Fruit fly (Drosophila melanogaster) whole organism, embryonic: ENCODE measurements around the gene kat-60L1.
A peak's percentile ranks its signal among the peaks of the same experiment; 100 is the strongest.

Source experiments
- ATbp ChIP-seq: fragments of 200-800 bp; sonication (Bioruptor generic); optimal IDR thresholded peaks from 2 replicates; lab custom pipeline; 2017; ENCODE audit warnings: missing biosample characterization, mild to moderate bottlenecking, missing genetic modification characterization, missing genetic modification reagents
- Bdp1 ChIP-seq: fragments of 200-800 bp; sonication (Bioruptor generic); optimal IDR thresholded peaks from 3 replicates; lab custom pipeline; 2016; ENCODE audit warnings: missing biosample characterization, missing genetic modification characterization
- CG11456 ChIP-seq: fragments of 200-800 bp; sonication (Bioruptor generic); IDR thresholded peaks from 3 replicates; pipeline ENCODE4 v1.3.6; 2022; ENCODE audit warnings: missing biosample characterization, missing genetic modification characterization
- CG12744 ChIP-seq: fragments of 200-800 bp; sonication (Bioruptor generic); optimal IDR thresholded peaks from 2 replicates; lab custom pipeline; 2016; ENCODE audit warnings: missing biosample characterization, missing genetic modification characterization
- CG14014 ChIP-seq: fragments of 200-800 bp; sonication (Bioruptor generic); IDR thresholded peaks from 2 replicates; pipeline ENCODE4 v1.3.6; 2022; ENCODE audit warnings: missing biosample characterization, missing genetic modification characterization
- CG1529 ChIP-seq: fragments of 200-800 bp; sonication (Bioruptor generic); optimal IDR thresholded peaks from 3 replicates; lab custom pipeline; 2018; ENCODE audit warnings: missing biosample characterization, missing genetic modification characterization
- CG1602 ChIP-seq: fragments of 200-800 bp; sonication (Bioruptor generic); optimal IDR thresholded peaks from 3 replicates; lab custom pipeline; 2016; ENCODE audit warnings: missing biosample characterization, missing genetic modification characterization
- CG1603 ChIP-seq: fragments of 200-800 bp; sonication (Bioruptor generic); optimal IDR thresholded peaks from 2 replicates; lab custom pipeline; 2019; ENCODE audit warnings: missing biosample characterization, mild to moderate bottlenecking, missing genetic modification characterization, moderate library complexity
- CG16779 ChIP-seq: fragments of 200-800 bp; sonication (Bioruptor generic); IDR thresholded peaks from 2 replicates; pipeline ENCODE4 v1.3.6; 2022; ENCODE audit warnings: missing biosample characterization, missing genetic modification characterization
- CG16863 ChIP-seq: fragments of 200-800 bp; sonication (Bioruptor generic); optimal IDR thresholded peaks from 3 replicates; lab custom pipeline; 2016; ENCODE audit warnings: missing biosample characterization, missing genetic modification characterization
- CG3163 ChIP-seq: fragments of 200-800 bp; sonication (Bioruptor generic); optimal IDR thresholded peaks from 3 replicates; lab custom pipeline; 2016; ENCODE audit warnings: missing biosample characterization, missing genetic modification characterization
- CG4282 ChIP-seq: fragments of 200-800 bp; sonication (Bioruptor generic); optimal IDR thresholded peaks from 2 replicates; lab custom pipeline; 2016; ENCODE audit warnings: missing biosample characterization, missing genetic modification characterization
- CG4360 ChIP-seq: fragments of 200-800 bp; sonication (Bioruptor generic); IDR thresholded peaks from 2 replicates; pipeline ENCODE4 v1.3.6; 2022; ENCODE audit warnings: missing biosample characterization, missing genetic modification characterization
- CG43689 ChIP-seq: fragments of 200-800 bp; sonication (Bioruptor generic); IDR thresholded peaks from 2 replicates; pipeline ENCODE4 v1.3.6; 2022; ENCODE audit warnings: missing biosample characterization, missing genetic modification characterization
- CG4617 ChIP-seq: fragments of 200-800 bp; sonication (Bioruptor generic); optimal IDR thresholded peaks from 3 replicates; lab custom pipeline; 2016; ENCODE audit warnings: missing biosample characterization, missing genetic modification characterization, borderline replicate concordance
- CG6175 ChIP-seq: fragments of 200-800 bp; sonication (Bioruptor generic); IDR thresholded peaks from 3 replicates; pipeline ENCODE4 v1.3.6; 2022; ENCODE audit warnings: missing biosample characterization, missing genetic modification characterization
- CG6765 ChIP-seq: fragments of 200-800 bp; sonication (Bioruptor generic); optimal IDR thresholded peaks from 3 replicates; lab custom pipeline; 2017; ENCODE audit warnings: missing biosample characterization, mild to moderate bottlenecking, missing genetic modification characterization
- CG8388 ChIP-seq: fragments of 200-800 bp; sonication (Bioruptor generic); optimal IDR thresholded peaks from 2 replicates; lab custom pipeline; 2019; ENCODE audit warnings: missing biosample characterization, mild to moderate bottlenecking, missing genetic modification characterization, moderate library complexity
- CG9437 ChIP-seq: fragments of 200-800 bp; sonication (Bioruptor generic); optimal IDR thresholded peaks from 2 replicates; lab custom pipeline; 2018; ENCODE audit warnings: missing biosample characterization, mild to moderate bottlenecking, missing genetic modification characterization
- Camta ChIP-seq: fragments of 200-800 bp; sonication (Bioruptor generic); optimal IDR thresholded peaks from 2 replicates; lab custom pipeline; 2016; ENCODE audit warnings: missing biosample characterization, missing genetic modification characterization
- E2f1 ChIP-seq: fragments of 200-800 bp; sonication (Bioruptor generic); IDR thresholded peaks from 2 replicates; pipeline ENCODE4 v1.3.6; 2022; ENCODE audit warnings: missing biosample characterization, missing genetic modification characterization
- Hey ChIP-seq: fragments of 200-800 bp; sonication (Bioruptor generic); optimal IDR thresholded peaks from 3 replicates; lab custom pipeline; 2018; ENCODE audit warnings: missing biosample characterization, mild to moderate bottlenecking, missing genetic modification characterization
- Jarid2 ChIP-seq: fragments of 200-800 bp; sonication (Bioruptor generic); optimal IDR thresholded peaks from 3 replicates; lab custom pipeline; 2017; ENCODE audit warnings: mild to moderate bottlenecking, missing biosample characterization, missing genetic modification reagents, missing genetic modification characterization
- Mrtf ChIP-seq: fragments of 200-800 bp; sonication (Bioruptor generic); IDR thresholded peaks from 3 replicates; pipeline ENCODE4 v1.3.6; 2022; ENCODE audit warnings: missing biosample characterization, missing genetic modification characterization
- Nf-YA ChIP-seq: fragments of 200-800 bp; sonication (Bioruptor generic); IDR thresholded peaks from 2 replicates; pipeline ENCODE4 v1.3.6; 2022; ENCODE audit warnings: missing biosample characterization, missing genetic modification characterization
- Pdp1 ChIP-seq, 2 experiments: fragments of 200-800 bp; sonication (Bioruptor generic); optimal IDR thresholded peaks; 3 replicates each; lab custom pipeline; 2016; ENCODE audit warnings: missing biosample characterization in 2 of 2, missing genetic modification characterization in 2 of 2, mild to moderate bottlenecking in 1 of 2, moderate library complexity in 1 of 2
- Ptx1 ChIP-seq: fragments of 200-800 bp; sonication (Bioruptor generic); IDR thresholded peaks from 2 replicates; pipeline ENCODE4 v1.3.6; 2022; ENCODE audit warnings: missing biosample characterization, missing genetic modification characterization
- Rx ChIP-seq: fragments of 200-800 bp; sonication (Bioruptor generic); IDR thresholded peaks from 2 replicates; pipeline ENCODE4 v1.3.6; 2022; ENCODE audit warnings: missing biosample characterization, missing genetic modification characterization
- Ssrp ChIP-seq: fragments of 200-800 bp; sonication (Bioruptor generic); optimal IDR thresholded peaks from 2 replicates; lab custom pipeline; 2018; ENCODE audit warnings: missing biosample characterization, mild to moderate bottlenecking, missing genetic modification characterization, moderate library complexity
- Xrp1 ChIP-seq: fragments of 200-800 bp; sonication (Bioruptor generic); IDR thresholded peaks from 2 replicates; pipeline ENCODE4 v1.3.6; 2022; ENCODE audit warnings: missing biosample characterization, missing genetic modification characterization
- abd-A ChIP-seq: fragments of 200-800 bp; sonication (Bioruptor generic); optimal IDR thresholded peaks from 3 replicates; lab custom pipeline; 2019; ENCODE audit warnings: missing biosample characterization, mild to moderate bottlenecking, missing genetic modification characterization, moderate library complexity
- amos ChIP-seq: fragments of 200-800 bp; sonication (Bioruptor generic); IDR thresholded peaks from 2 replicates; pipeline ENCODE4 v1.3.6; 2022; ENCODE audit warnings: missing biosample characterization, missing genetic modification characterization; ENCODE audit not compliant: partially characterized antibody
- br ChIP-seq: fragments of >200 bp; optimal IDR thresholded peaks from 2 replicates; lab custom pipeline; 2017
- btn ChIP-seq: fragments of 200-800 bp; sonication (Bioruptor generic); optimal IDR thresholded peaks from 2 replicates; lab custom pipeline; 2016; ENCODE audit warnings: missing biosample characterization, missing genetic modification characterization
- chif ChIP-seq, 2 experiments: fragments of 200-800 bp; sonication (Bioruptor generic); optimal IDR thresholded peaks; 3 replicates each; lab custom pipeline; 2016; ENCODE audit warnings: missing biosample characterization in 2 of 2, missing genetic modification characterization in 2 of 2
- crc ChIP-seq: fragments of 200-800 bp; sonication (Bioruptor generic); optimal IDR thresholded peaks from 2 replicates; lab custom pipeline; 2016; ENCODE audit warnings: missing biosample characterization, missing genetic modification characterization
- da ChIP-seq: fragments of 200-800 bp; sonication (Bioruptor generic); optimal IDR thresholded peaks from 2 replicates; lab custom pipeline; 2016; ENCODE audit warnings: missing biosample characterization, missing genetic modification characterization
- dm ChIP-seq: fragments of 200-800 bp; sonication (Bioruptor generic); optimal IDR thresholded peaks from 3 replicates; lab custom pipeline; 2016; ENCODE audit warnings: missing biosample characterization, missing genetic modification characterization
- dmrt99B ChIP-seq: fragments of 200-800 bp; sonication (Bioruptor generic); optimal IDR thresholded peaks from 2 replicates; lab custom pipeline; 2018; ENCODE audit warnings: missing biosample characterization, mild to moderate bottlenecking, missing genetic modification characterization, moderate library complexity
- ems ChIP-seq: fragments of 200-800 bp; sonication (Bioruptor generic); optimal IDR thresholded peaks from 3 replicates; lab custom pipeline; 2016; ENCODE audit warnings: missing biosample characterization, missing genetic modification characterization
- esg ChIP-seq: fragments of 200-800 bp; sonication (Bioruptor generic); conservative IDR thresholded peaks from 2 replicates; pipeline ENCODE4 v1.3.6; 2022; ENCODE audit warnings: missing biosample characterization, missing genetic modification characterization
- fd64A ChIP-seq: fragments of 200-800 bp; sonication (Bioruptor generic); optimal IDR thresholded peaks from 3 replicates; lab custom pipeline; 2018; ENCODE audit warnings: missing biosample characterization, mild to moderate bottlenecking, missing genetic modification characterization
- kay ChIP-seq: fragments of 200-800 bp; sonication (Bioruptor generic); optimal IDR thresholded peaks from 2 replicates; lab custom pipeline; 2016; ENCODE audit warnings: missing biosample characterization, missing genetic modification characterization
- prd ChIP-seq, 3 experiments: fragments of >200 bp in 2 of 3; fragments of 200-800 bp in 1 of 3; sonication (Bioruptor generic) in 1 of 3; optimal IDR thresholded peaks in 2 of 3; IDR thresholded peaks in 1 of 3; 2 replicates in 2 of 3; 3 replicates in 1 of 3; pipeline versions ENCODE4 v1.3.6 to Lab custom; 2017 to 2022; ENCODE audit warnings: missing biosample characterization in 1 of 3, missing genetic modification characterization in 1 of 3
- pros ChIP-seq: fragments of 200-800 bp; sonication (Bioruptor generic); optimal IDR thresholded peaks from 3 replicates; lab custom pipeline; 2019; ENCODE audit warnings: missing biosample characterization, mild to moderate bottlenecking, missing genetic modification characterization, moderate library complexity
- sr ChIP-seq: fragments of 200-800 bp; sonication (Bioruptor generic); IDR thresholded peaks from 3 replicates; pipeline ENCODE4 v1.3.6; 2022; ENCODE audit warnings: missing biosample characterization, missing genetic modification characterization
- vfl ChIP-seq: fragments of 200-800 bp; sonication (Bioruptor generic); optimal IDR thresholded peaks from 2 replicates; lab custom pipeline; 2016; ENCODE audit warnings: missing biosample characterization, missing genetic modification characterization
- z ChIP-seq: fragments of 200-800 bp; sonication (Bioruptor generic); IDR thresholded peaks from 3 replicates; pipeline ENCODE4 v1.3.6; 2022; ENCODE audit warnings: missing biosample characterization, missing genetic modification characterization
- zen2 ChIP-seq: fragments of 200-800 bp; sonication (Bioruptor generic); IDR thresholded peaks from 3 replicates; pipeline ENCODE4 v1.3.6; 2022; ENCODE audit warnings: missing biosample characterization, missing genetic modification characterization; ENCODE audit not compliant: partially characterized antibody

kat-60L1 gene

DNA sequence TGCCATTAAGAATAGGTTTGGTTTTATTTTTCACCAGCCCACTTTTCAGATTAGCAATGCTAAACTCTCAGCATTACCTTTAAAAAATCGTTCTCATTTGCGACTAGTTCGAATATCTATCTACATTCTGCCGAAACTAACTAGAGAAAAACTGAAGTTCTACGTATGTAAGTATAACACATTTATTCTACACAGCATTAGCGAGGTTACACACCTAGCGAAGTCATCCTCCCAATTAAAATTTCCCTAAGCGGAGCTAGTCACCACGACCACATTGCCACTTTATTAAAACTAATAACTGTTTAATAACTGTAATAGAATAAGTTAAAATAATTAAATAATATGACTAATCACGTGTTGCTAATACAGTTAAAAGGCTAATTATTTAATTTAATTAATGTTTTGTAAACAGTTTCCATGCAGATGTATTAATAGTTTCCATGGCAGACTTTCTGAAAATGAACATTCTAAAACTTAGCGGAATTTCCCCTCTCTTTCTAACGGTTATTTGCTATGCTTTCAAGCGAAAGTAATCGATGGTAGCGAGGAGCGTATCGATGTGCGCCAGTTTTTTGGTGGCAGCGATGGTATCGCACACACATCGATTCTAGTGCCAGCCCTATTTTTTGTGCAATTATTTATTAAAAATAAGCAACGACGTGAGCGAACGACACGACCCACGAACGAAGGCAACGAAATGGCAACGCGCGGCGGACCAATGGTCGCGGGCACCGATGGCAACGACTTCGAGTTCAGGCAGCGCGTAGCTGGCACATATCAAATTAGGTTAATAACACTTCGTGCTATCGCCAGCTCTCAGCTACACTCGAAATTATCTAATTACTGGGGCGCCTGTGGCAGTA, 2.6 kb upstream of the kat-60L1 start, which contains the start of gene jagn (continued):
- TF ChIP-seq crc (GFP tag; lab: Kevin White, UChicago), result peak; percentile 21
- peak; percentile 36 for TF ChIP-seq CG12744 (GFP tag; lab: Kevin White, UChicago)
- no peak for TF ChIP-seq fd64A (GFP tag; lab: Kevin White, UChicago)
- TF ChIP-seq Ssrp (tag; lab: Kevin White, UChicago), result peak; percentile 13
- 0 out of 2 replicates have a peak, but pooled peaks have one; percentile 29 for TF ChIP-seq Nf-YA (GFP tag; lab: Robert Waterston, UW)
- TF ChIP-seq Ptx1 (GFP tag; lab: Robert Waterston, UW), result peak; percentile 63
- TF ChIP-seq CG6765 (GFP tag; lab: Kevin White, UChicago), result no peak
- TF ChIP-seq vfl, result peak; percentile 39
- peak; percentile 10 for TF ChIP-seq CG9437 (GFP tag; lab: Kevin White, UChicago)
- TF ChIP-seq CG4282 (GFP tag; lab: Kevin White, UChicago), result peak; percentile 12
- TF ChIP-seq CG16779, result 0 out of 2 replicates have a peak, but pooled peaks have one; percentile 27
- TF ChIP-seq CG1603, result peak; percentile 77
- peak; percentile 16 for TF ChIP-seq CG1602 (GFP tag; lab: Kevin White, UChicago)
- TF ChIP-seq br (lab: Kevin White, UChicago), result no peak
- TF ChIP-seq dmrt99B (tag; lab: Kevin White, UChicago), result no peak
- TF ChIP-seq prd (optimal IDR thresholded peaks at IDR 0.05; lab: Kevin White, UChicago), result no peak
- TF ChIP-seq prd (GFP tag; IDR thresholded peaks at IDR 0.05; lab: Robert Waterston, UW), result peak; percentile 53; the same call in 1 of the 3 replicates
- TF ChIP-seq da (GFP tag; lab: Kevin White, UChicago), result peak; percentile 14
- 0 out of 2 replicates have a peak, but pooled peaks have one; percentile 18 for TF ChIP-seq Rx (GFP tag; lab: Robert Waterston, UW)
- peak; percentile 88 for TF ChIP-seq CG11456 (GFP tag; lab: Robert Waterston, UW)
- TF ChIP-seq esg (GFP tag; lab: Robert Waterston, UW), result no peak
- no peak for TF ChIP-seq sr (GFP tag; lab: Robert Waterston, UW)
- TF ChIP-seq Bdp1 (GFP tag; lab: Kevin White, UChicago), result peak; percentile 33
- TF ChIP-seq Hey (tag; lab: Kevin White, UChicago), result no peak
- no peak for TF ChIP-seq CG4360
- TF ChIP-seq CG3163 (GFP tag; lab: Kevin White, UChicago), result peak; percentile 42
- peak; percentile 68; the same call in 2 of the 3 replicates for TF ChIP-seq Mrtf (GFP tag; lab: Robert Waterston, UW)
- TF ChIP-seq ems (GFP tag; lab: Kevin White, UChicago), result peak; percentile 60
- TF ChIP-seq zen2 (GFP tag; lab: Robert Waterston, UW), result peak; percentile 99
- peak; percentile 58 for TF ChIP-seq E2f1 (GFP tag; lab: Robert Waterston, UW)
- TF ChIP-seq Xrp1, result peak; percentile 38; the same call in 1 of the 2 replicates
- peak; percentile 53 for TF ChIP-seq Jarid2
- TF ChIP-seq btn (GFP tag; lab: Kevin White, UChicago), result no peak
- TF ChIP-seq CG8388, result peak; percentile 6
- TF ChIP-seq amos, result peak; percentile 100
- no peak for TF ChIP-seq z (GFP tag; lab: Robert Waterston, UW)
- peak in 1 of 2 experiments; percentile 33 for TF ChIP-seq chif (GFP tag; optimal IDR thresholded peaks at IDR 0.05; lab: Kevin White, UChicago)
- no peak for TF ChIP-seq pros (GFP tag; lab: Kevin White, UChicago)
- TF ChIP-seq Camta (GFP tag; lab: Kevin White, UChicago), result peak; percentile 52
- TF ChIP-seq CG1529 (GFP tag; lab: Kevin White, UChicago), result no peak
- 0 out of 3 replicates have a peak, but pooled peaks have one; percentile 43 for TF ChIP-seq CG6175 (GFP tag; lab: Robert Waterston, UW)
- no peak for TF ChIP-seq ATbp (GFP tag; lab: Kevin White, UChicago)
- peak; percentile 78 for TF ChIP-seq CG4617 (GFP tag; lab: Kevin White, UChicago)
- TF ChIP-seq CG43689 (GFP tag; lab: Robert Waterston, UW), result no peak
- TF ChIP-seq abd-A (tag; lab: Kevin White, UChicago), result peak; percentile 81
- TF ChIP-seq dm (GFP tag; lab: Kevin White, UChicago), result peak; percentile 55
- peak; percentile 45 for TF ChIP-seq CG16863 (GFP tag; lab: Kevin White, UChicago)
- peak; percentile 55; the same call in 1 of the 2 replicates for TF ChIP-seq CG14014 (GFP tag; lab: Robert Waterston, UW)
- TF ChIP-seq Pdp1 (GFP tag; optimal IDR thresholded peaks at IDR 0.05; lab: Kevin White, UChicago), result peak; percentile 52 to 76
- TF ChIP-seq kay (GFP tag; lab: Kevin White, UChicago), result no peak
